Worm (Caenorhabditis elegans): ENCODE measurements around the gene fbxa-73.

DNA sequence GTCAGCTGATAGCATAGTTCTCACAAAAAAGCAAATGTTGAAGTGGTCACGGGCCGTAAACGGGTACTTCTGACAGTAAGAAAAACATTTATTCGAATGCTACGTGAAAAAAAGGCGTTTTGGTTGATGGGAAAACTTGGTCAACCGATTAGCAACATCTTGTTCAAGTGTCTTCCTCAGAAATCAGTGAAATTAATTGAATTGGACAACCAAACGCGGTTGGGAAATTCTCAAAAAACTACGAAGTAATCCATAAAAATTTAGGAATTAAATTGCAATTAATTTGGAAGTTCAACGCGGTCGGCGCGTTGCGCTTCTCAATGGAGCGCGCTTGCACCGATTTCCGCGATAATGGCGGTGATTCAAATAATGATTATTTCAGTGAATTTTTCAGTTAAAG is 6.1 kb downstream of the fbxa-73 start:
- TF ChIP-seq D1046.2 (GFP tag; IDR thresholded peaks at IDR 0.05) (no peak), php-3 (GFP tag; IDR thresholded peaks at IDR 0.05) (no peak), attf-4 (tag; optimal IDR thresholded peaks at IDR 0.05) (no peak), mep-1 (tag; optimal IDR thresholded peaks at IDR 0.05) (no peak), ama-1 (optimal IDR thresholded peaks at IDR 0.05) (no peak), aly-2 (tag; optimal IDR thresholded peaks at IDR 0.05) (no peak), ceh-82 (tag; optimal IDR thresholded peaks at IDR 0.05) (no peak), sdz-12 (GFP tag; optimal IDR thresholded peaks at IDR 0.05) (no peak)

Measured in whole organism, L4 larva.